Worm (Caenorhabditis elegans) whole organism, L4 larva: ENCODE results near the gene affl-2.
A peak's percentile ranks its signal among the peaks of the same experiment; 100 is the strongest.

Source experiments
- F37D6.2 ChIP-seq: sonication (generic microtip); optimal IDR thresholded peaks from 2 replicates; lab custom pipeline; 2016; ENCODE audit warnings: mild to moderate bottlenecking, missing genetic modification characterization, missing compliant biosample characterization
- F44E2.7 ChIP-seq: fragments of 200-800 bp; sonication (Bioruptor generic); IDR thresholded peaks from 2 replicates; pipeline ENCODE4 v2.1.2; 2022; ENCODE audit warnings: missing genetic modification characterization, missing compliant biosample characterization
- F49E8.2 ChIP-seq: sonication (generic microtip); optimal IDR thresholded peaks from 2 replicates; lab custom pipeline; 2016; ENCODE audit warnings: missing compliant biosample characterization, mild to moderate bottlenecking, missing genetic modification characterization, borderline replicate concordance
- R02D3.7 ChIP-seq: fragments of 150-350 bp; sonication (generic microtip); optimal IDR thresholded peaks from 3 replicates; lab custom pipeline; 2014; ENCODE audit warnings: missing biosample characterization, missing genetic modification characterization
- T20F7.1 ChIP-seq: fragments of 200-800 bp; sonication (Bioruptor generic); optimal IDR thresholded peaks from 2 replicates; lab custom pipeline; 2018; ENCODE audit warnings: mild to moderate bottlenecking, missing genetic modification characterization, missing compliant biosample characterization
- T26A8.4 ChIP-seq: fragments of 200-800 bp; sonication (Bioruptor generic); IDR thresholded peaks from 2 replicates; pipeline ENCODE4 v1.3.6; 2022; ENCODE audit warnings: missing genetic modification characterization, missing compliant biosample characterization
- Y48G9A.11 ChIP-seq: fragments of 200-800 bp; sonication (Bioruptor generic); IDR thresholded peaks from 2 replicates; pipeline ENCODE4 v1.3.6; 2022; ENCODE audit warnings: missing genetic modification reagents, missing genetic modification characterization, missing compliant biosample characterization
- Y5F2A.4 ChIP-seq: fragments of 200-800 bp; sonication (Bioruptor generic); optimal IDR thresholded peaks from 2 replicates; lab custom pipeline; 2018; ENCODE audit warnings: mild to moderate bottlenecking, missing genetic modification characterization, missing compliant biosample characterization
- Y75B8A.6 ChIP-seq: fragments of 200-800 bp; sonication (Bioruptor generic); IDR thresholded peaks from 2 replicates; pipeline ENCODE4 v1.3.6; 2022; ENCODE audit warnings: missing genetic modification reagents, missing genetic modification characterization, missing compliant biosample characterization
- aly-2 ChIP-seq: sonication (generic microtip); optimal IDR thresholded peaks from 2 replicates; lab custom pipeline; 2018; ENCODE audit warnings: missing biosample characterization, missing genetic modification characterization
- ama-1 ChIP-seq: fragments of 150-350 bp; optimal IDR thresholded peaks from 2 replicates; lab custom pipeline; 2014; ENCODE audit warnings: inconsistent platforms, mixed read lengths
- arid-1 ChIP-seq: fragments of 200-800 bp; sonication (Bioruptor generic); conservative IDR thresholded peaks from 2 replicates; pipeline ENCODE4 v1.3.6; 2022; ENCODE audit warnings: missing genetic modification reagents, missing genetic modification characterization, missing compliant biosample characterization
- attf-4 ChIP-seq: sonication (generic microtip); optimal IDR thresholded peaks from 3 replicates; lab custom pipeline; 2017; ENCODE audit warnings: missing biosample characterization, missing genetic modification characterization
- ceh-82 ChIP-seq: sonication (generic microtip); optimal IDR thresholded peaks from 2 replicates; lab custom pipeline; 2017; ENCODE audit warnings: missing biosample characterization, missing genetic modification characterization
- cey-2 ChIP-seq: sonication (generic microtip); optimal IDR thresholded peaks from 3 replicates; lab custom pipeline; 2017; ENCODE audit warnings: missing genetic modification characterization, mild to moderate bottlenecking, missing compliant biosample characterization, antibody characterized with exemption, borderline replicate concordance; ENCODE audit not compliant: insufficient read depth
- daf-12 ChIP-seq: fragments of 150-350 bp; optimal IDR thresholded peaks from 2 replicates; lab custom pipeline; 2014; ENCODE audit warnings: missing biosample characterization, missing genetic modification reagents, missing genetic modification characterization
- daf-19 ChIP-seq: fragments of 200-800 bp; sonication (Bioruptor generic); conservative IDR thresholded peaks from 2 replicates; pipeline ENCODE4 v1.3.6; 2022; ENCODE audit warnings: missing genetic modification characterization, missing compliant biosample characterization
- dmd-6 ChIP-seq: fragments of 200-800 bp; sonication (Bioruptor generic); IDR thresholded peaks from 2 replicates; pipeline ENCODE4 v1.3.6; 2022; ENCODE audit warnings: missing genetic modification reagents, missing genetic modification characterization, missing compliant biosample characterization
- dmd-8 ChIP-seq: fragments of 200-800 bp; sonication (Bioruptor generic); IDR thresholded peaks from 2 replicates; pipeline ENCODE4 v1.3.6; 2022; ENCODE audit warnings: missing genetic modification characterization, missing compliant biosample characterization
- dpl-1 ChIP-seq: fragments of 150-350 bp; optimal IDR thresholded peaks from 2 replicates; lab custom pipeline; 2014; ENCODE audit warnings: missing biosample characterization, missing genetic modification reagents, missing genetic modification characterization
- duxl-1 ChIP-seq: sonication (generic microtip); optimal IDR thresholded peaks from 2 replicates; lab custom pipeline; 2016; ENCODE audit warnings: mild to moderate bottlenecking, missing genetic modification characterization, moderate library complexity, missing compliant biosample characterization; ENCODE audit not compliant: poor library complexity
- dve-1 ChIP-seq: sonication (generic microtip); optimal IDR thresholded peaks from 2 replicates; lab custom pipeline; 2017; ENCODE audit warnings: antibody characterized with exemption, mild to moderate bottlenecking, missing genetic modification characterization, missing compliant biosample characterization; ENCODE audit not compliant: insufficient read depth
- fkh-10 ChIP-seq: fragments of 150-350 bp; optimal IDR thresholded peaks from 2 replicates; lab custom pipeline; 2014; ENCODE audit warnings: missing biosample characterization, missing genetic modification reagents, missing genetic modification characterization
- hif-1 ChIP-seq, 2 experiments: sonication (generic microtip); optimal IDR thresholded peaks; 2 replicates each; lab custom pipeline; 2016 to 2017; ENCODE audit warnings: missing compliant biosample characterization in 2 of 2, missing genetic modification characterization in 2 of 2, missing genetic modification reagents in 2 of 2, missing genotype in 2 of 2, mild to moderate bottlenecking in 1 of 2
- hlh-11 ChIP-seq: fragments of 200-800 bp; sonication (Bioruptor generic); optimal IDR thresholded peaks from 2 replicates; lab custom pipeline; 2018; ENCODE audit warnings: mild to moderate bottlenecking, missing genetic modification characterization, missing compliant biosample characterization
- hlh-30 ChIP-seq: sonication (generic microtip); optimal IDR thresholded peaks from 2 replicates; lab custom pipeline; 2017; ENCODE audit warnings: antibody characterized with exemption, mild to moderate bottlenecking, missing genetic modification characterization, missing compliant biosample characterization; ENCODE audit not compliant: insufficient read depth
- hmg-1.1 ChIP-seq: fragments of 200-800 bp; sonication (Bioruptor generic); IDR thresholded peaks from 2 replicates; pipeline ENCODE4 v1.3.6; 2022; ENCODE audit warnings: missing genetic modification reagents, missing genetic modification characterization, missing compliant biosample characterization
- jun-1 ChIP-seq: fragments of 150-350 bp; optimal IDR thresholded peaks from 2 replicates; lab custom pipeline; 2014; ENCODE audit warnings: missing biosample characterization, missing genetic modification reagents, missing genetic modification characterization
- lin-29 ChIP-seq: fragments of 200-800 bp; sonication (Bioruptor generic); IDR thresholded peaks from 2 replicates; pipeline ENCODE4 v1.3.6; 2022; ENCODE audit warnings: missing genetic modification reagents, missing genetic modification characterization, missing compliant biosample characterization
- lin-38 ChIP-seq: fragments of 200-800 bp; sonication (Bioruptor generic); IDR thresholded peaks from 2 replicates; pipeline ENCODE4 v1.3.6; 2022; ENCODE audit warnings: missing genetic modification reagents, missing genetic modification characterization, missing compliant biosample characterization
- lin-39 ChIP-seq: fragments of 150-350 bp; optimal IDR thresholded peaks from 2 replicates; lab custom pipeline; 2014; ENCODE audit warnings: missing biosample characterization, missing genetic modification reagents, missing genetic modification characterization
- lir-3 ChIP-seq: sonication (generic microtip); optimal IDR thresholded peaks from 2 replicates; lab custom pipeline; 2016; ENCODE audit warnings: mild to moderate bottlenecking, missing genetic modification characterization, missing compliant biosample characterization
- lsy-2 ChIP-seq, 2 experiments: fragments of 150-350 bp in 1 of 2; sonication (generic microtip) in 1 of 2; optimal IDR thresholded peaks; 2 replicates each; lab custom pipeline; 2014 to 2017; ENCODE audit warnings: missing biosample characterization in 2 of 2, missing genetic modification characterization in 2 of 2
- madf-5 ChIP-seq, 2 experiments: fragments of 200-800 bp; sonication (Bioruptor generic); IDR thresholded peaks; 2 replicates each; pipeline ENCODE4 v1.3.6; 2022; ENCODE audit warnings: missing compliant biosample characterization in 2 of 2, missing genetic modification characterization in 2 of 2
- madf-9 ChIP-seq: fragments of 200-800 bp; sonication (Bioruptor generic); conservative IDR thresholded peaks from 2 replicates; pipeline ENCODE4 v1.3.6; 2022; ENCODE audit warnings: missing genetic modification reagents, missing genetic modification characterization, missing compliant biosample characterization
- mdt-29 ChIP-seq: fragments of 200-800 bp; sonication (Bioruptor generic); IDR thresholded peaks from 2 replicates; pipeline ENCODE4 v1.3.6; 2022; ENCODE audit warnings: missing genetic modification reagents, missing genetic modification characterization, missing compliant biosample characterization
- mep-1 ChIP-seq: fragments of 150-350 bp; sonication (generic microtip); optimal IDR thresholded peaks from 3 replicates; lab custom pipeline; 2014; ENCODE audit warnings: missing biosample characterization, missing genetic modification characterization
- mes-2 ChIP-seq: sonication (generic microtip); optimal IDR thresholded peaks from 2 replicates; lab custom pipeline; 2016; ENCODE audit warnings: missing genotype, mild to moderate bottlenecking, missing genetic modification characterization, missing compliant biosample characterization; ENCODE audit not compliant: poor library complexity, severe bottlenecking
- mxl-3 ChIP-seq: fragments of 200-800 bp; sonication (Bioruptor generic); optimal IDR thresholded peaks from 2 replicates; lab custom pipeline; 2018; ENCODE audit warnings: mild to moderate bottlenecking, missing genetic modification characterization, missing compliant biosample characterization
- nhr-25 ChIP-seq: sonication (generic microtip); optimal IDR thresholded peaks from 2 replicates; lab custom pipeline; 2017; ENCODE audit warnings: missing genetic modification characterization, mild to moderate bottlenecking, missing compliant biosample characterization, antibody characterized with exemption, moderate library complexity, borderline replicate concordance; ENCODE audit not compliant: insufficient read depth
- nhr-41 ChIP-seq: fragments of 200-800 bp; sonication (Bioruptor generic); IDR thresholded peaks from 2 replicates; pipeline ENCODE4 v1.3.6; 2022; ENCODE audit warnings: missing genetic modification reagents, missing genetic modification characterization, missing compliant biosample characterization
- nhr-48 ChIP-seq: sonication (generic microtip); optimal IDR thresholded peaks from 2 replicates; lab custom pipeline; 2016; ENCODE audit warnings: mild to moderate bottlenecking, missing genetic modification characterization, missing compliant biosample characterization
- nhr-6 ChIP-seq: fragments of 150-350 bp; optimal IDR thresholded peaks from 2 replicates; lab custom pipeline; 2014; ENCODE audit warnings: missing biosample characterization, missing genetic modification characterization
- saeg-2 ChIP-seq: fragments of 200-800 bp; sonication (Bioruptor generic); IDR thresholded peaks from 2 replicates; pipeline ENCODE4 v1.3.6; 2022; ENCODE audit warnings: missing genetic modification reagents, missing genetic modification characterization, missing compliant biosample characterization
- sdz-12 ChIP-seq: fragments of 200-800 bp; sonication (Bioruptor generic); optimal IDR thresholded peaks from 2 replicates; lab custom pipeline; 2018; ENCODE audit warnings: mild to moderate bottlenecking, missing genetic modification characterization, missing compliant biosample characterization
- skn-1 ChIP-seq: fragments of 150-350 bp; optimal IDR thresholded peaks from 2 replicates; lab custom pipeline; 2014; ENCODE audit warnings: missing biosample characterization, missing genetic modification characterization
- snpc-4 ChIP-seq: fragments of 150-350 bp; optimal IDR thresholded peaks from 2 replicates; lab custom pipeline; 2014; ENCODE audit warnings: missing biosample characterization, missing genetic modification characterization
- zfp-3 ChIP-seq: fragments of 200-800 bp; sonication (Bioruptor generic); conservative IDR thresholded peaks from 2 replicates; pipeline ENCODE4 v1.3.6; 2022; ENCODE audit warnings: missing genetic modification reagents, missing genetic modification characterization, missing compliant biosample characterization
- zip-2 ChIP-seq: fragments of 150-350 bp; optimal IDR thresholded peaks from 2 replicates; lab custom pipeline; 2014; ENCODE audit warnings: missing biosample characterization, missing genetic modification characterization
- ztf-11 ChIP-seq: fragments of 150-350 bp; optimal IDR thresholded peaks from 2 replicates; lab custom pipeline; 2014; ENCODE audit warnings: missing biosample characterization, missing genetic modification characterization

Gene affl-2

ce11 chrIII:432988-433387, 1.7 kb upstream of the affl-2 start (continued):
- peak; percentile 27 for TF ChIP-seq nhr-48 (tag; lab: Kevin White, UChicago)
- no peak; the same call in 1 of the 2 replicates for TF ChIP-seq lin-29 (GFP tag; lab: Robert Waterston, UW)
- peak; percentile 84 for TF ChIP-seq mep-1 (tag; lab: Kevin White, UChicago)
- TF ChIP-seq skn-1: no peak
- peak; percentile 80 for TF ChIP-seq mxl-3 (GFP tag; lab: Kevin White, UChicago)
- TF ChIP-seq madf-9 (GFP tag; lab: Robert Waterston, UW): no peak
- no peak for TF ChIP-seq dmd-8 (GFP tag; lab: Robert Waterston, UW)
- peak; percentile 89 for TF ChIP-seq hmg-1.1 (GFP tag; lab: Robert Waterston, UW)
- TF ChIP-seq attf-4 (tag; lab: Kevin White, UChicago): no peak
- TF ChIP-seq snpc-4 (tag; lab: Kevin White, UChicago): no peak
- TF ChIP-seq lin-38: peak; percentile 66
- TF ChIP-seq lin-39 (tag; lab: Kevin White, UChicago): no peak
- peak; percentile 75 for TF ChIP-seq nhr-25 (tag; lab: Kevin White, UChicago)
- peak; percentile 52; the same call in 1 of the 2 replicates for TF ChIP-seq dmd-6
- TF ChIP-seq aly-2: no peak
- TF ChIP-seq zfp-3 (GFP tag; lab: Robert Waterston, UW): no peak
- TF ChIP-seq jun-1 (tag; lab: Kevin White, UChicago): no peak
- TF ChIP-seq saeg-2 (GFP tag; lab: Robert Waterston, UW): no peak
- TF ChIP-seq ceh-82: no peak
- TF ChIP-seq Y75B8A.6 (GFP tag; lab: Robert Waterston, UW): no peak
- TF ChIP-seq hlh-30 (tag; lab: Kevin White, UChicago): peak; percentile 65
- no peak for TF ChIP-seq F44E2.7 (GFP tag; lab: Robert Waterston, UW)
- TF ChIP-seq hif-1 (tag; optimal IDR thresholded peaks at IDR 0.05; lab: Kevin White, UChicago): peak in 1 of 2 experiments; percentile 50
- TF ChIP-seq R02D3.7 (tag; lab: Kevin White, UChicago): no peak
- TF ChIP-seq zip-2 (tag; lab: Kevin White, UChicago): no peak
- no peak for TF ChIP-seq F49E8.2
- TF ChIP-seq hlh-11 (tag; lab: Kevin White, UChicago): peak; percentile 88
- TF ChIP-seq T26A8.4 (GFP tag; lab: Robert Waterston, UW): peak; percentile 71; the same call in 1 of the 2 replicates
- TF ChIP-seq lir-3 (tag; lab: Kevin White, UChicago): no peak
- TF ChIP-seq nhr-6 (tag; lab: Kevin White, UChicago): peak; percentile 48
- TF ChIP-seq nhr-41 (GFP tag; lab: Robert Waterston, UW): peak; percentile 51; the same call in 1 of the 2 replicates
- peak; percentile 53 for TF ChIP-seq mes-2 (tag; lab: Kevin White, UChicago)
- TF ChIP-seq mdt-29 (GFP tag; lab: Robert Waterston, UW): no peak
- TF ChIP-seq daf-19 (GFP tag; lab: Robert Waterston, UW): no peak
- TF ChIP-seq lsy-2 (tag; optimal IDR thresholded peaks at IDR 0.05; lab: Kevin White, UChicago): peak; percentile 4 to 60
- TF ChIP-seq Y48G9A.11: no peak
- TF ChIP-seq T20F7.1 (GFP tag; lab: Kevin White, UChicago): no peak
- TF ChIP-seq Y5F2A.4 (GFP tag; lab: Kevin White, UChicago): no peak
- TF ChIP-seq dpl-1 (GFP tag; lab: Kevin White, UChicago): peak; percentile 18
- no peak for TF ChIP-seq sdz-12 (GFP tag; lab: Kevin White, UChicago)
- no peak for TF ChIP-seq fkh-10 (GFP tag; lab: Kevin White, UChicago)
- TF ChIP-seq cey-2 (tag; lab: Kevin White, UChicago): no peak
- TF ChIP-seq madf-5 (GFP tag; IDR thresholded peaks at IDR 0.05; lab: Robert Waterston, UW): no peak
- peak; percentile 33 for TF ChIP-seq duxl-1 (tag; lab: Kevin White, UChicago)
- peak; percentile 48; the same call in 1 of the 2 replicates for TF ChIP-seq arid-1 (GFP tag; lab: Robert Waterston, UW)
- peak; percentile 75 for TF ChIP-seq dve-1 (tag; lab: Kevin White, UChicago)
- no peak for TF ChIP-seq ama-1 (lab: Kevin White, UChicago)
- no peak for TF ChIP-seq daf-12 (tag; lab: Kevin White, UChicago)
- TF ChIP-seq ztf-11 (tag; lab: Kevin White, UChicago): no peak
- no peak for TF ChIP-seq F37D6.2
